Fruit fly (Drosophila melanogaster) whole organism, embryonic: ENCODE results near the gene LUBEL.

Experiments
- B-H1 ChIP-seq: fragments of 200-800 bp; sonication (Bioruptor generic); IDR thresholded peaks from 3 replicates; pipeline ENCODE4 v1.3.6; 2022; ENCODE audit warnings: missing biosample characterization, missing genetic modification characterization
- CG10274 ChIP-seq: fragments of 200-800 bp; sonication (Bioruptor generic); optimal IDR thresholded peaks from 3 replicates; lab custom pipeline; 2017; ENCODE audit warnings: missing biosample characterization, mild to moderate bottlenecking, missing genetic modification characterization
- CG10543 ChIP-seq: fragments of 200-800 bp; sonication (Bioruptor generic); optimal IDR thresholded peaks from 3 replicates; lab custom pipeline; 2017; ENCODE audit warnings: missing biosample characterization, mild to moderate bottlenecking, missing genetic modification characterization, moderate library complexity
- CG11560 ChIP-seq: fragments of 200-800 bp; sonication (Bioruptor generic); IDR thresholded peaks from 3 replicates; pipeline ENCODE4 v1.3.6; 2022; ENCODE audit warnings: missing biosample characterization, missing genetic modification characterization
- CG12104 ChIP-seq: fragments of 200-800 bp; sonication (Bioruptor generic); optimal IDR thresholded peaks from 3 replicates; lab custom pipeline; 2016; ENCODE audit warnings: missing biosample characterization, missing genetic modification characterization
- CG12155 ChIP-seq: fragments of 200-800 bp; sonication (Bioruptor generic); optimal IDR thresholded peaks from 3 replicates; lab custom pipeline; 2016; ENCODE audit warnings: missing biosample characterization, missing genetic modification characterization
- CG15011 ChIP-seq: fragments of 200-800 bp; sonication (Bioruptor generic); optimal IDR thresholded peaks from 3 replicates; lab custom pipeline; 2018; ENCODE audit warnings: missing biosample characterization, mild to moderate bottlenecking, missing genetic modification characterization
- CG1792 ChIP-seq: fragments of 200-800 bp; sonication (Bioruptor generic); optimal IDR thresholded peaks from 2 replicates; lab custom pipeline; 2016; ENCODE audit warnings: missing biosample characterization, missing genetic modification characterization
- CG2199 ChIP-seq: fragments of 200-800 bp; sonication (Bioruptor generic); IDR thresholded peaks from 3 replicates; pipeline ENCODE4 v1.3.6; 2022; ENCODE audit warnings: missing biosample characterization, missing genetic modification characterization
- CG30020 ChIP-seq: fragments of 200-800 bp; optimal IDR thresholded peaks from 2 replicates; lab custom pipeline; 2019; ENCODE audit warnings: missing biosample characterization, mild to moderate bottlenecking, missing genetic modification characterization, moderate library complexity
- CG30403 ChIP-seq: fragments of 200-800 bp; sonication (Bioruptor generic); optimal IDR thresholded peaks from 3 replicates; lab custom pipeline; 2016; ENCODE audit warnings: missing biosample characterization, missing genetic modification characterization
- CG31388 ChIP-seq: fragments of 200-800 bp; sonication (Bioruptor generic); optimal IDR thresholded peaks from 2 replicates; lab custom pipeline; 2016; ENCODE audit warnings: missing biosample characterization, missing genetic modification characterization
- CG3163 ChIP-seq: fragments of 200-800 bp; sonication (Bioruptor generic); optimal IDR thresholded peaks from 3 replicates; lab custom pipeline; 2016; ENCODE audit warnings: missing biosample characterization, missing genetic modification characterization
- CG34224 ChIP-seq: fragments of 200-800 bp; sonication (Bioruptor generic); IDR thresholded peaks from 3 replicates; pipeline ENCODE4 v1.3.6; 2022; ENCODE audit warnings: missing biosample characterization, missing genetic modification characterization; ENCODE audit not compliant: partially characterized antibody
- CG4328 ChIP-seq: fragments of 200-800 bp; sonication (Bioruptor generic); optimal IDR thresholded peaks from 3 replicates; lab custom pipeline; 2017; ENCODE audit warnings: missing biosample characterization, missing genetic modification reagents, missing genetic modification characterization
- CG6854 ChIP-seq: fragments of 200-800 bp; sonication (Bioruptor generic); optimal IDR thresholded peaks from 3 replicates; lab custom pipeline; 2017; ENCODE audit warnings: missing biosample characterization, mild to moderate bottlenecking, missing genetic modification characterization
- CG7745 ChIP-seq: fragments of 200-800 bp; sonication (Bioruptor generic); optimal IDR thresholded peaks from 2 replicates; lab custom pipeline; 2018; ENCODE audit warnings: missing biosample characterization, mild to moderate bottlenecking, missing genetic modification characterization, moderate library complexity
- CG8281 ChIP-seq: fragments of 200-800 bp; sonication (Bioruptor generic); optimal IDR thresholded peaks from 2 replicates; lab custom pipeline; 2018; ENCODE audit warnings: missing biosample characterization, mild to moderate bottlenecking, missing genetic modification characterization, moderate library complexity
- CG8359 ChIP-seq: fragments of 200-800 bp; sonication (Bioruptor generic); optimal IDR thresholded peaks from 2 replicates; lab custom pipeline; 2017; ENCODE audit warnings: missing biosample characterization, mild to moderate bottlenecking, missing genetic modification characterization, borderline replicate concordance
- D19B ChIP-seq: fragments of 200-800 bp; sonication (Bioruptor generic); optimal IDR thresholded peaks from 2 replicates; lab custom pipeline; 2017; ENCODE audit warnings: missing biosample characterization, mild to moderate bottlenecking, missing genetic modification characterization
- E2f1 ChIP-seq: fragments of 200-800 bp; sonication (Bioruptor generic); IDR thresholded peaks from 2 replicates; pipeline ENCODE4 v1.3.6; 2022; ENCODE audit warnings: missing biosample characterization, missing genetic modification characterization
- Sry-β ChIP-seq: fragments of 200-800 bp; sonication (Bioruptor generic); optimal IDR thresholded peaks from 2 replicates; lab custom pipeline; 2018; ENCODE audit warnings: missing biosample characterization, mild to moderate bottlenecking, missing genetic modification characterization, moderate library complexity
- Tbp ChIP-seq: fragments of >200 bp; optimal IDR thresholded peaks from 2 replicates; lab custom pipeline; 2018; ENCODE audit warnings: missing biosample characterization, missing genetic modification characterization
- abd-A ChIP-seq: fragments of 200-800 bp; sonication (Bioruptor generic); optimal IDR thresholded peaks from 3 replicates; lab custom pipeline; 2019; ENCODE audit warnings: missing biosample characterization, mild to moderate bottlenecking, missing genetic modification characterization, moderate library complexity
- ash1 ChIP-seq: fragments of 200-800 bp; sonication (Bioruptor generic); optimal IDR thresholded peaks from 2 replicates; lab custom pipeline; 2018; ENCODE audit warnings: missing biosample characterization, mild to moderate bottlenecking, missing genetic modification characterization
- chif ChIP-seq, 2 experiments: fragments of 200-800 bp; sonication (Bioruptor generic); optimal IDR thresholded peaks; 3 replicates each; lab custom pipeline; 2016; ENCODE audit warnings: missing biosample characterization in 2 of 2, missing genetic modification characterization in 2 of 2
- chinmo ChIP-seq: fragments of 200-800 bp; sonication (Bioruptor generic); IDR thresholded peaks from 4 replicates; pipeline ENCODE4 v1.3.6; 2022; ENCODE audit warnings: missing biosample characterization, missing genetic modification characterization; ENCODE audit not compliant: partially characterized antibody
- chn ChIP-seq: fragments of 200-800 bp; sonication (Bioruptor generic); optimal IDR thresholded peaks from 2 replicates; lab custom pipeline; 2016; ENCODE audit warnings: missing biosample characterization, missing genetic modification characterization
- crol ChIP-seq: fragments of 200-800 bp; sonication (Bioruptor generic); IDR thresholded peaks from 2 replicates; pipeline ENCODE4 v1.3.6; 2022; ENCODE audit warnings: missing biosample characterization, missing genetic modification characterization
- fd64A ChIP-seq: fragments of 200-800 bp; sonication (Bioruptor generic); optimal IDR thresholded peaks from 3 replicates; lab custom pipeline; 2018; ENCODE audit warnings: missing biosample characterization, mild to moderate bottlenecking, missing genetic modification characterization
- gce ChIP-seq: fragments of 200-800 bp; sonication (Bioruptor generic); IDR thresholded peaks from 3 replicates; pipeline ENCODE4 v1.3.6; 2022; ENCODE audit warnings: missing biosample characterization, missing genetic modification characterization
- gcm2 ChIP-seq: fragments of 200-800 bp; sonication (Bioruptor generic); optimal IDR thresholded peaks from 2 replicates; lab custom pipeline; 2016; ENCODE audit warnings: missing biosample characterization, missing genetic modification characterization
- hkb ChIP-seq, 2 experiments: fragments of 200-800 bp in 1 of 2; fragments of >200 bp in 1 of 2; sonication (Bioruptor generic) in 1 of 2; IDR thresholded peaks in 1 of 2; optimal IDR thresholded peaks in 1 of 2; 2 replicates each; pipeline versions ENCODE4 v1.3.6 to Lab custom; 2017 to 2022; ENCODE audit warnings: missing biosample characterization in 1 of 2, missing genetic modification characterization in 1 of 2
- ken ChIP-seq: fragments of 200-800 bp; sonication (Bioruptor generic); IDR thresholded peaks from 3 replicates; pipeline ENCODE4 v1.3.6; 2022; ENCODE audit warnings: missing biosample characterization, missing genetic modification characterization
- kni ChIP-seq: fragments of 200-800 bp; sonication (Bioruptor generic); optimal IDR thresholded peaks from 3 replicates; lab custom pipeline; 2017; ENCODE audit warnings: mild to moderate bottlenecking, missing biosample characterization, missing genetic modification reagents, missing genetic modification characterization
- lilli ChIP-seq: fragments of 200-800 bp; sonication (Bioruptor generic); optimal IDR thresholded peaks from 3 replicates; lab custom pipeline; 2016; ENCODE audit warnings: missing biosample characterization, missing genetic modification characterization
- lola ChIP-seq, 3 experiments: fragments of >200 bp in 2 of 3; fragments of 200-800 bp in 1 of 3; sonication (Bioruptor generic) in 1 of 3; optimal IDR thresholded peaks; 2 replicates each; lab custom pipeline; 2017 to 2019; ENCODE audit warnings: missing biosample characterization in 3 of 3, missing genetic modification characterization in 3 of 3, mild to moderate bottlenecking in 1 of 3, moderate library complexity in 1 of 3
- mam ChIP-seq: fragments of 200-800 bp; sonication (Bioruptor generic); optimal IDR thresholded peaks from 3 replicates; lab custom pipeline; 2016; ENCODE audit warnings: missing biosample characterization, missing genetic modification characterization
- nau ChIP-seq: fragments of 200-800 bp; sonication (Bioruptor generic); optimal IDR thresholded peaks from 3 replicates; lab custom pipeline; 2017; ENCODE audit warnings: missing biosample characterization, mild to moderate bottlenecking, missing genetic modification characterization, missing genetic modification reagents
- nerfin-2 ChIP-seq: fragments of 200-800 bp; sonication (Bioruptor generic); IDR thresholded peaks from 2 replicates; pipeline ENCODE4 v1.3.6; 2022; ENCODE audit warnings: missing biosample characterization, missing genetic modification characterization; ENCODE audit not compliant: partially characterized antibody
- onecut ChIP-seq: fragments of 200-800 bp; sonication (Bioruptor generic); IDR thresholded peaks from 2 replicates; pipeline ENCODE4 v1.3.6; 2022; ENCODE audit warnings: missing biosample characterization, missing genetic modification characterization
- pho ChIP-seq: fragments of 200-800 bp; sonication (Bioruptor generic); optimal IDR thresholded peaks from 2 replicates; lab custom pipeline; 2016; ENCODE audit warnings: missing biosample characterization, missing genetic modification characterization
- prd ChIP-seq, 3 experiments: fragments of >200 bp in 2 of 3; fragments of 200-800 bp in 1 of 3; sonication (Bioruptor generic) in 1 of 3; optimal IDR thresholded peaks in 2 of 3; IDR thresholded peaks in 1 of 3; 2 replicates in 2 of 3; 3 replicates in 1 of 3; pipeline versions ENCODE4 v1.3.6 to Lab custom; 2017 to 2022; ENCODE audit warnings: missing biosample characterization in 1 of 3, missing genetic modification characterization in 1 of 3
- pum ChIP-seq: fragments of 200-800 bp; sonication (Bioruptor generic); optimal IDR thresholded peaks from 2 replicates; lab custom pipeline; 2016; ENCODE audit warnings: missing biosample characterization, missing genetic modification characterization
- ro ChIP-seq: fragments of 200-800 bp; sonication (Bioruptor generic); IDR thresholded peaks from 2 replicates; pipeline ENCODE4 v1.3.6; 2022; ENCODE audit warnings: missing biosample characterization, missing genetic modification characterization
- sens-2 ChIP-seq: fragments of 200-800 bp; sonication (Bioruptor generic); IDR thresholded peaks from 2 replicates; pipeline ENCODE4 v1.3.6; 2022; ENCODE audit warnings: missing biosample characterization, missing genetic modification characterization
- sisA ChIP-seq: fragments of 200-800 bp; sonication (Bioruptor generic); IDR thresholded peaks from 2 replicates; pipeline ENCODE4 v1.3.6; 2022; ENCODE audit warnings: missing biosample characterization, missing genetic modification characterization

LUBEL gene

dm6 chr2L:6787029-6787972 lies 14.7 kb upstream of the LUBEL start (continued):
- TF ChIP-seq sens-2 (GFP tag; lab: Robert Waterston, UW) (peak; percentile 26), lola (GFP tag; optimal IDR thresholded peaks at IDR 0.05; lab: Kevin White, UChicago) (peak in 2 of 3 experiments; percentile 31 to 96), pum (GFP tag; lab: Kevin White, UChicago) (peak; percentile 97), gce (GFP tag; lab: Robert Waterston, UW) (peak; percentile 59), CG15011 (GFP tag; lab: Kevin White, UChicago) (peak; percentile 96), CG8281 (peak; percentile 87), CG12104 (GFP tag; lab: Kevin White, UChicago) (peak; percentile 98), ro (peak; percentile 78; the same call in 1 of the 2 replicates), B-H1 (GFP tag; lab: Robert Waterston, UW) (peak; percentile 82), CG4328 (peak; percentile 95), CG10274 (peak; percentile 90), CG11560 (tag; lab: Robert Waterston, UW) (peak; percentile 84), chinmo (GFP tag; lab: Robert Waterston, UW) (peak; percentile 94), CG12155 (GFP tag; lab: Kevin White, UChicago) (peak; percentile 91), hkb (optimal IDR thresholded peaks at IDR 0.05; lab: Kevin White, UChicago) (no peak), hkb (GFP tag; IDR thresholded peaks at IDR 0.05; lab: Robert Waterston, UW) (peak; percentile 81), ken (GFP tag; lab: Robert Waterston, UW) (peak; percentile 88), CG31388 (GFP tag; lab: Kevin White, UChicago) (peak; percentile 88), CG30020 (tag; lab: Kevin White, UChicago) (peak; percentile 86), fd64A (peak; percentile 82), CG7745 (tag; lab: Kevin White, UChicago) (no peak), lilli (GFP tag; lab: Kevin White, UChicago) (peak; percentile 95), nerfin-2 (GFP tag; lab: Robert Waterston, UW) (no peak), CG34224 (peak; percentile 64; the same call in 1 of the 3 replicates), chif (GFP tag; optimal IDR thresholded peaks at IDR 0.05; lab: Kevin White, UChicago) (peak; percentile 92 to 96), nau (GFP tag; lab: Kevin White, UChicago) (peak; percentile 97), crol (GFP tag; lab: Robert Waterston, UW) (peak; percentile 97), CG30403 (GFP tag; lab: Kevin White, UChicago) (peak; percentile 99), CG2199 (GFP tag; lab: Robert Waterston, UW) (peak; percentile 45; the same call in 1 of the 3 replicates), CG8359 (peak; percentile 88), abd-A (tag; lab: Kevin White, UChicago) (peak; percentile 95), mam (GFP tag; lab: Kevin White, UChicago) (peak; percentile 96), gcm2 (peak; percentile 83), sisA (GFP tag; lab: Robert Waterston, UW) (peak; percentile 90), E2f1 (GFP tag; lab: Robert Waterston, UW) (peak; percentile 89), kni (peak; percentile 92), ash1 (GFP tag; lab: Kevin White, UChicago) (no peak), pho (GFP tag; lab: Kevin White, UChicago) (peak; percentile 97), Sry-β (GFP tag; lab: Kevin White, UChicago) (peak; percentile 57), chn (peak; percentile 94), Tbp (GFP tag; lab: Kevin White, UChicago) (no peak), CG10543 (GFP tag; lab: Kevin White, UChicago) (peak; percentile 97), CG1792 (GFP tag; lab: Kevin White, UChicago) (peak; percentile 95), onecut (GFP tag; lab: Robert Waterston, UW) (peak; percentile 68), D19B (GFP tag; lab: Kevin White, UChicago) (peak; percentile 89), CG6854 (GFP tag; lab: Kevin White, UChicago) (peak; percentile 95), CG3163 (peak; percentile 91), prd (optimal IDR thresholded peaks at IDR 0.05; lab: Kevin White, UChicago) (no peak), prd (GFP tag; IDR thresholded peaks at IDR 0.05; lab: Robert Waterston, UW) (peak; percentile 91)
